Worm (Caenorhabditis elegans) whole organism, young adult: ENCODE results near the gene B0547.2.

Source experiments
- T26A5.8 ChIP-seq: sonication (generic microtip); optimal IDR thresholded peaks from 2 replicates; lab custom pipeline; 2016; ENCODE audit warnings: missing genetic modification characterization, missing compliant biosample characterization
- atf-7 ChIP-seq: sonication (generic microtip); optimal IDR thresholded peaks from 2 replicates; lab custom pipeline; 2017; ENCODE audit warnings: mild to moderate bottlenecking, missing genetic modification characterization, missing compliant biosample characterization
- attf-5 ChIP-seq: fragments of 200-800 bp; sonication (Bioruptor generic); optimal IDR thresholded peaks from 2 replicates; lab custom pipeline; 2018; ENCODE audit warnings: mild to moderate bottlenecking, missing genetic modification characterization, missing compliant biosample characterization
- hsf-1 ChIP-seq: fragments of 200-800 bp; sonication (Bioruptor generic); IDR thresholded peaks from 2 replicates; pipeline ENCODE4 v1.3.6; 2022; ENCODE audit warnings: missing genetic modification reagents, missing genetic modification characterization, missing compliant biosample characterization
- lin-26 ChIP-seq: fragments of 200-800 bp; sonication (Bioruptor generic); IDR thresholded peaks from 2 replicates; pipeline ENCODE4 v1.3.6; 2022; ENCODE audit warnings: missing genetic modification reagents, missing genetic modification characterization, missing compliant biosample characterization
- lin-40 ChIP-seq: sonication (generic microtip); optimal IDR thresholded peaks from 2 replicates; lab custom pipeline; 2016; ENCODE audit warnings: missing genetic modification characterization, mild to moderate bottlenecking, missing compliant biosample characterization, missing genotype, missing genetic modification reagents
- nhr-120 ChIP-seq: fragments of 200-800 bp; sonication (Bioruptor generic); IDR thresholded peaks from 2 replicates; pipeline ENCODE4 v1.3.6; 2022; ENCODE audit warnings: missing genetic modification characterization, missing compliant biosample characterization
- nhr-90 ChIP-seq: sonication (generic microtip); optimal IDR thresholded peaks from 2 replicates; lab custom pipeline; 2016; ENCODE audit warnings: missing genotype, mild to moderate bottlenecking, missing genetic modification characterization, missing compliant biosample characterization
- snpc-4 ChIP-seq, 5 experiments: fragments of 150-350 bp in 1 of 5; sonication (generic microtip) in 4 of 5; optimal IDR thresholded peaks; 2 replicates each; lab custom pipeline; 2014 to 2018; ENCODE audit warnings: missing genetic modification characterization in 5 of 5, missing biosample characterization in 3 of 5, antibody characterized with exemption in 2 of 5, mild to moderate bottlenecking in 2 of 5, missing compliant biosample characterization in 2 of 5, missing genotype in 2 of 5, moderate library complexity in 2 of 5, missing genetic modification reagents in 1 of 5
- tbx-9 ChIP-seq: sonication (generic microtip); optimal IDR thresholded peaks from 2 replicates; lab custom pipeline; 2016; ENCODE audit warnings: borderline replicate concordance, missing genetic modification characterization, inconsistent platforms, missing compliant biosample characterization

DNA sequence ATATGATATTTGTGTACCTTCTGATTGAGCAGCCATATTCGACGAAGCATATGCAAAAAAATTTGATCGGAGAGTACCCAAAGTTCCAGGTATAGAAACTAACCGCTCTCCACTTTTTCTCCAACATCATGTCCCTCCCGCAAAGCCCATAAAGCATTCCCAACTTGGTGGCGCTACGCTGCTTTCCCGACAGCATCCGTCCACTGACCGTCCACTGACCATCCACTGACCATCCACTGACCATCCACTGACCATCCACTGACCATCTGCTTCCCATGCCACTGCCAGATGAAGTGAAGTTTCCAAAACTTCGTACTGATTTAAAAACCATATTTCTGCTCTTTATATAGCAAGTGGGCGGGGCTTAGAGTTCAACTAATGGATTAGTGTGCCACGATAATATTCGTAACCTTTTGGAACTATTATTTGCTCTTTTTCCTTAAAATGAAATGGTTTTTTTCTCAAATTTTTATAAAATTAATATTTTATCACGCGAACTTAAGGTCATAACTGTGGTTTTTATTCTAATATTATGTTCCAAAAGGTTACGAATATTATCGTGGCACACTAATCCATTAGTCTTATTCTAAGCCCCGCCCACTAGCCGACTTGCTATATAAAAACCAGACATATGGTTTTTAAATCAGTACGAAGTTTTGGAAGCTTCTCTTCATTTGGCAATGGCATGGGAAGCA, 44.7 kb downstream of the B0547.2 start, which contains the start of gene C55C3.8:
- TF ChIP-seq hsf-1 (no peak), nhr-120 (no peak), lin-40 (tag; lab: Kevin White, UChicago) (no peak), snpc-4 (GFP tag; optimal IDR thresholded peaks at IDR 0.05; lab: Kevin White, UChicago) (no peak), snpc-4 (tag; optimal IDR thresholded peaks at IDR 0.05; lab: Kevin White, UChicago) (no peak), atf-7 (tag; lab: Kevin White, UChicago) (no peak), T26A5.8 (tag; lab: Kevin White, UChicago) (no peak), tbx-9 (no peak), lin-26 (GFP tag; lab: Robert Waterston, UW) (no peak), nhr-90 (no peak), attf-5 (GFP tag; lab: Kevin White, UChicago) (no peak)
